Worm (Caenorhabditis elegans): Measurements from ENCODE around the gene nlp-45.

The nlp-45 gene

DNA sequence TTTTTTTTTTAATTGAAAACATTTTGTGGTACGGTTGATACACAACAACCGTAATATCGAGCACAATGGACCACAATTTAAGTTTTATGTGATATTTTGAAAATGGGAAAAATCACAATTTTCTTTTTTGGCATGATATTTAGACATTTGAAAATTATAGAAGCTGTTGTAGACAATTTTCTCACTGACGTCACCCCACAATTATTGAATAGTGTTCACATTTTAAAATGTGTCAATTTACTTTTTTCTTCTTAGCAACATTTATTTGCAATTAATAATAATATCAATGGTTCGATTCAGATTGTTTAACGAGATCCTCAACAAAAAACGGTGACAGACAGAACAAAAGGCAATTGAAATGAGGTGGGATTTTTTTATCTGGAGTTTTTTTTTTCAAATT, 2.7 kb downstream of the nlp-45 start, which contains the start of gene T01B6.1:
T01B6.1 (plus strand) TSS at position 301 of the 400 bp plus-strand sequence.
- no peak for TF ChIP-seq tra-4 (tag; optimal IDR thresholded peaks at IDR 0.05)
- no peak for TF ChIP-seq ceh-13 (GFP tag; optimal IDR thresholded peaks at IDR 0.05)
- TF ChIP-seq sea-1 (GFP tag; conservative IDR thresholded peaks at IDR 0.05) = no peak
- TF ChIP-seq aly-1 (tag; optimal IDR thresholded peaks at IDR 0.05) = no peak
- no peak for TF ChIP-seq B0310.2 (tag; optimal IDR thresholded peaks at IDR 0.05)
- TF ChIP-seq F13C5.2 (tag; optimal IDR thresholded peaks at IDR 0.05) = no peak
- no peak for TF ChIP-seq scrt-1 (GFP tag; IDR thresholded peaks at IDR 0.05)
- TF ChIP-seq hmbx-1 (tag; optimal IDR thresholded peaks at IDR 0.05) = no peak
- TF ChIP-seq ceh-36 (tag; optimal IDR thresholded peaks at IDR 0.05) = no peak

DNA sequence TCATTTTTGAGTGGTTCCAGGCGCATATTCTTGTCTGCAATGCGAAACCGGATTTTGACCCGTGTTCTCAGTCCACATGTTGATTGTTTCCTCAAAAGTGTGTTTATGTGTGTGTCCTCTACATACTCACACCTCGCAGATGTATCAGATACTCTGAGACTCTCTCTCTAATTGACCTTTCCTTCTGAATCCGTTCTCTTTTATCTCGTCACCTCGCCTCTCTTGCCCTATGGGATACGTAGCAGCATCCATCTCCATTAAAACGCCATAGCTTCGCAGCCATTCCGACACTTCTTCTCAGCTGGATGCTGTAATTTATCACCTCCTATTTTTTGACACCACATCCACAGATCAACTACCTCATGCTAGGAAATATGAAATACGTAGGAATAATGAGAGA, 7.6 kb downstream of the nlp-45 start:
- no peak for TF ChIP-seq ets-7 (tag; optimal IDR thresholded peaks at IDR 0.05)
- TF ChIP-seq hnd-1 (tag; optimal IDR thresholded peaks at IDR 0.05) = no peak

DNA sequence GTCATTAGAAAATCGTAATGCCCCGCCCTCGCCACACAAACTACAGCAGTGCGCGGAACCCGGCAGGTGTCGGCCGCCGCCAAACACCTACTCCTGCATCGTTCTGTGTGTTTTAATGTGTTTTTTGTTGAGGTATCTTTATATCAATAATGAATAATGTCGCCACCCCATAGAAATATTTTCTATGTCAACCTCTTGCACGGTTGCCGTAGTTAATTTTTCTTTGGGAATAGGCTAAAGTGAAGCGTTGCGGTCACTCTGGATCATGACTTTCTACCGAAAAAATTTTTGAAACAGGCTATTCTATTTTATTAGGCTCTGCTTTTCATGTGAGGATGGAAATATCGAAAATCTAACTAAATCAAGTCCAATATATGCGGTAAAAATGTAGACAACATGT, 9.2 kb downstream of the nlp-45 start:
- TF ChIP-seq F13C5.2 (tag; optimal IDR thresholded peaks at IDR 0.05) = no peak
- TF ChIP-seq ama-1 (optimal IDR thresholded peaks at IDR 0.05) = peak; percentile 77

- TF ChIP-seq aly-1 (tag; optimal IDR thresholded peaks at IDR 0.05) (no peak), tbx-37 (GFP tag; conservative IDR thresholded peaks at IDR 0.05) (0 out of 2 replicates have a peak, but pooled peaks have one; percentile 19), hmg-4 (GFP tag; optimal IDR thresholded peaks at IDR 0.05) (peak; percentile 15), F13C5.2 (tag; optimal IDR thresholded peaks at IDR 0.05) (peak; percentile 6), B0310.2 (tag; optimal IDR thresholded peaks at IDR 0.05) (no peak)
Measured at ce11 chrX:2321758-2322157, 16.4 kb downstream of the nlp-45 start.

DNA sequence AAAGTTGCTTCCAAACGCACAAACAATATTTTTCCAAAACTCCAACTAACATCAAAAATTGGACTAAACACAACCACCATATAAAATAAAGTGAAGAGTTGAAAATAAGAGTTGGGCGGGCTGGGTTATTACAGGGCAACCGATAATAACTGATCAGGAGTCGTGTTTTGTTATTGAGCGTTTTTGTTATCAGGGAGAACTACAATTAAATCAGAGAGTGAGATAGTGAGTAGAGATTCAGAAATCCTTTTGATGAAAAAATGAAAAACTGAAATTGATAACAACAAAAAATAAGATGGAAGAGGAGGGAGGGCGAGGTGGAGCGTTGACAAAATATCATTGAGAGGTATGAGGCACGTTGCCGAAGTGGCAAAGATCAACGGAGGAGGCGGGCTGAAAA, 17.6 kb downstream of the nlp-45 start:
- TF ChIP-seq tra-4 (tag; optimal IDR thresholded peaks at IDR 0.05) (no peak), tbx-37 (GFP tag; conservative IDR thresholded peaks at IDR 0.05) (no peak), hmg-4 (GFP tag; optimal IDR thresholded peaks at IDR 0.05) (no peak), ets-7 (tag; optimal IDR thresholded peaks at IDR 0.05) (no peak), hmbx-1 (tag; optimal IDR thresholded peaks at IDR 0.05) (no peak), ceh-13 (GFP tag; optimal IDR thresholded peaks at IDR 0.05) (no peak), pes-1 (GFP tag; IDR thresholded peaks at IDR 0.05) (no peak), sea-1 (GFP tag; conservative IDR thresholded peaks at IDR 0.05) (no peak), ceh-36 (tag; optimal IDR thresholded peaks at IDR 0.05) (no peak), scrt-1 (GFP tag; IDR thresholded peaks at IDR 0.05) (no peak), B0310.2 (tag; optimal IDR thresholded peaks at IDR 0.05) (no peak), F13C5.2 (tag; optimal IDR thresholded peaks at IDR 0.05) (no peak), hnd-1 (tag; optimal IDR thresholded peaks at IDR 0.05) (no peak)

- no peak for TF ChIP-seq B0310.2 (tag; optimal IDR thresholded peaks at IDR 0.05)
- TF ChIP-seq ets-7 (tag; optimal IDR thresholded peaks at IDR 0.05) = no peak
- TF ChIP-seq tbx-37 (GFP tag; conservative IDR thresholded peaks at IDR 0.05) = no peak
- no peak for TF ChIP-seq hmg-4 (GFP tag; optimal IDR thresholded peaks at IDR 0.05)
- TF ChIP-seq pes-1 (GFP tag; IDR thresholded peaks at IDR 0.05) = no peak
- no peak for TF ChIP-seq sea-1 (GFP tag; conservative IDR thresholded peaks at IDR 0.05)
- TF ChIP-seq tra-4 (tag; optimal IDR thresholded peaks at IDR 0.05) = no peak
- no peak for TF ChIP-seq hnd-1 (tag; optimal IDR thresholded peaks at IDR 0.05)
- TF ChIP-seq scrt-1 (GFP tag; IDR thresholded peaks at IDR 0.05) = no peak
- no peak for TF ChIP-seq aly-1 (tag; optimal IDR thresholded peaks at IDR 0.05)
- TF ChIP-seq ceh-13 (GFP tag; optimal IDR thresholded peaks at IDR 0.05) = no peak
- TF ChIP-seq flt-1 (GFP tag; IDR thresholded peaks at IDR 0.05) = no peak
- TF ChIP-seq hmbx-1 (tag; optimal IDR thresholded peaks at IDR 0.05) = no peak
- no peak for TF ChIP-seq F13C5.2 (tag; optimal IDR thresholded peaks at IDR 0.05)
- TF ChIP-seq ama-1 (optimal IDR thresholded peaks at IDR 0.05) = no peak
- no peak for TF ChIP-seq ceh-36 (tag; optimal IDR thresholded peaks at IDR 0.05)
- no peak for TF ChIP-seq tbx-11 (GFP tag; IDR thresholded peaks at IDR 0.05)
Measured at ce11 chrX:2319238-2319637, 18.9 kb downstream of the nlp-45 start, which contains the start of gene aakg-4. aakg-4 (minus strand) TSS chrX:2319338.

- no peak for TF ChIP-seq pes-1 (GFP tag; IDR thresholded peaks at IDR 0.05)
- no peak for TF ChIP-seq scrt-1 (GFP tag; IDR thresholded peaks at IDR 0.05)
- TF ChIP-seq tra-4 (tag; optimal IDR thresholded peaks at IDR 0.05) = no peak
- no peak for TF ChIP-seq ets-7 (tag; optimal IDR thresholded peaks at IDR 0.05)
- TF ChIP-seq ama-1 (optimal IDR thresholded peaks at IDR 0.05) = no peak
- no peak for TF ChIP-seq tbx-37 (GFP tag; conservative IDR thresholded peaks at IDR 0.05)
- no peak for TF ChIP-seq tbx-11 (GFP tag; IDR thresholded peaks at IDR 0.05)
- TF ChIP-seq sea-1 (GFP tag; conservative IDR thresholded peaks at IDR 0.05) = no peak
- TF ChIP-seq hnd-1 (tag; optimal IDR thresholded peaks at IDR 0.05) = no peak
- TF ChIP-seq ceh-36 (tag; optimal IDR thresholded peaks at IDR 0.05) = no peak
- TF ChIP-seq ceh-13 (GFP tag; optimal IDR thresholded peaks at IDR 0.05) = no peak
- no peak for TF ChIP-seq flt-1 (GFP tag; IDR thresholded peaks at IDR 0.05)
Measured at ce11 chrX:2317480-2317879, 20.6 kb downstream of the nlp-45 start.

- TF ChIP-seq pes-1 (GFP tag; IDR thresholded peaks at IDR 0.05) (no peak), sea-1 (GFP tag; conservative IDR thresholded peaks at IDR 0.05) (no peak), ama-1 (optimal IDR thresholded peaks at IDR 0.05) (no peak), hmbx-1 (tag; optimal IDR thresholded peaks at IDR 0.05) (no peak), tra-4 (tag; optimal IDR thresholded peaks at IDR 0.05) (no peak), hmg-4 (GFP tag; optimal IDR thresholded peaks at IDR 0.05) (no peak), tbx-37 (GFP tag; conservative IDR thresholded peaks at IDR 0.05) (no peak), aly-1 (tag; optimal IDR thresholded peaks at IDR 0.05) (no peak), ceh-36 (tag; optimal IDR thresholded peaks at IDR 0.05) (no peak), B0310.2 (tag; optimal IDR thresholded peaks at IDR 0.05) (no peak), ceh-13 (GFP tag; optimal IDR thresholded peaks at IDR 0.05) (no peak)
Measured at ce11 chrX:2316859-2317258, 21.3 kb downstream of the nlp-45 start.

Data from whole organism, early embryonic.